Fruit fly (Drosophila melanogaster) S2 (cell line): ENCODE data around the gene dgt6.

Experiments
- CG8478 ChIP-seq: fragments of >200 bp; optimal IDR thresholded peaks from 2 replicates; lab custom pipeline; 2018
- CTCF ChIP-seq, 2 experiments: fragments of >200 bp; optimal IDR thresholded peaks; 2 replicates each; lab custom pipeline; 2018

Gene dgt6

DNA sequence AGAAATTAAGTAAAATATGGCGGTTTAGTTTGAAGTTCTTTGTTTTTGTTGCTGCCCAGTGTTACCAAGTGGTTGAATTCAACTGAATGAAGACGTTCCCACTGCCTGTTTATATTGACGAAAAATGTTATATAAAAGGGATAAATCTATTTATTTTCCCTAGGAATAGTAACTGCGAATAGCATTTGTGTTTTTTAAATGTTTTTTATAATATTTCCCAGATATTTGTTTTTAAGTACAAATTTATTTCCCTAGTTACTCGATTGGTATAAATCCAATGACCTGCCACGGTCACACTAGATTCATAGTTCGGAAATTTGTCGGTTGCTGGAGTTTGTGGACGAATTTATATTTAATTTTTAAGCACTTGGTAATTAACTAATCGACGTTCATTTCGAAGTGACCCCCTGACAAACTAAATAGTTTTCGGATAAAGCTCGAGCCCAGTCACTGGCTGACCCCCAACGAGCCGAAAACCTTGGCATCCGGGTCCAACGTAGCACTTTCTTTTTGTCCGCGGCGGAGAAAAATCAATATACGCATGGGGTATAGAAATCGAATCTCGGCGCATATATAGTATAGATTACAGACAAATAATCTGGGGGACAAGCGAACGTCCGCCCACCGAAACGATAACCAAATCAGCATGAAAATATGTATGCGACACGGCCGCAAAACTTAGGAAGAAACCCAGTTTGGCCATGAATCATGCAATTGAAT, at the start of gene dgt6, which contains the start of gene Vha100-1:
Gene dgt6 (minus strand): TSS at position 71 of the 720 bp plus-strand sequence.
Gene Vha100-1 (plus strand): TSS at position 292 of the 720 bp plus-strand sequence.
- TF ChIP-seq CTCF (optimal IDR thresholded peaks at IDR 0.05; lab: Kevin White, UChicago): peak in 1 of 2 experiments; percentile 31
- no peak for TF ChIP-seq CG8478 (lab: Kevin White, UChicago)

DNA sequence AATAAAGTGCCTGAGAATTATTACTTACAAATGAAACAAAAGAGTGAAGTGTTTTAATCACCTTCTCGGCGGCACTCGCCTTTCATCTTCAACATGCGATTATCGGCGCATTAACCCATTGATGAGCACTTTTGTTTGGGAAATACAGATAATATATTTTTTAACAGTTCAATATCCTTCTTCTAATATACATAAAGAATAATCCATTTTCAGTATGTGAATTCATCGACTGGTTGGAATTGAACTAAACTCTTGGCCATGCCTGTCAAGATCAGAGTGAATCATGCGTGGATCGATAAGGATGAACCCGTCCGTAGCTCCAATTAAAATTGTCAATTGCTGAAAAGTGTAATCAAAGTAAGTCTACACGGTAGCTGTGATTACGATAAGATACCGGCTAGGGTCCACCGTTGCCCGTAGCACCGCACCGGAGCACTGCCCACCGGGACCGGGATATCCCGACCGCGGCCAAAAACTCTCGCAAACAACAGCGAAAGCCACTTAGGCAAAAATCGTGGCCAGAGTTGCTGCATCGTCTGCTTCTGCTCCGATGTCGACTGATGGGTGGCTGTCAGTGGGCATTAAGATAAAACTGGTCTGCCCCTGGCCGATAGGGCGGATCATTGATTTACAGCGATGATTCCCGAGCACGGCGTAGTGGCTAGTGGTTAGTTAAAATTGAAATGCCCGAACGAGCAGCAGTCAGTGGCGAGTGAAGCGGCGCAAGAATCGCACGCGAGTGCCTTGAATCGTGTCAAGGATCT, 34.3 kb upstream of the dgt6 start, which contains the start of gene CG11898:
Gene CG11898 (plus strand): TSS at position 714 of the 764 bp plus-strand sequence.
- TF ChIP-seq CTCF (optimal IDR thresholded peaks at IDR 0.05; lab: Kevin White, UChicago): no peak
- TF ChIP-seq CG8478 (lab: Kevin White, UChicago): no peak

DNA sequence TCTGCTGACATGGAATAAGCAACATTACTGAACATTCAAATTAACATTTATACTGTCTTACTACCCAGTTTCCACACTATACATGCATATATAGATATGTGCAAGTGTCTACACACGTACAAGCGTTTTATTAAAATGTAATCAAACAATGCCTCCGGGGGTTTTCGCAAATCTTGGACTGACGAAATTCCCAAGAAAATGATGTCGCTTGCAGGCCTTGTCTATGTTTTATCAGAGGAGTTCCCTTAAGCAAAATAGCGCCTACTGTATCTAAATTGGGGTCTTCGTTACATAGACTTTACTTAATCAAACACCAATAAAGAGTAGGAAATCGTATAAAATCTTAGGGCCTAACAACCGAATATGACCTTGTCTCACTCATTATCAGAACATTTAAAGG, 28.8 kb upstream of the dgt6 start:
- no peak for TF ChIP-seq CG8478 (lab: Kevin White, UChicago)
- TF ChIP-seq CTCF (optimal IDR thresholded peaks at IDR 0.05; lab: Kevin White, UChicago): no peak

DNA sequence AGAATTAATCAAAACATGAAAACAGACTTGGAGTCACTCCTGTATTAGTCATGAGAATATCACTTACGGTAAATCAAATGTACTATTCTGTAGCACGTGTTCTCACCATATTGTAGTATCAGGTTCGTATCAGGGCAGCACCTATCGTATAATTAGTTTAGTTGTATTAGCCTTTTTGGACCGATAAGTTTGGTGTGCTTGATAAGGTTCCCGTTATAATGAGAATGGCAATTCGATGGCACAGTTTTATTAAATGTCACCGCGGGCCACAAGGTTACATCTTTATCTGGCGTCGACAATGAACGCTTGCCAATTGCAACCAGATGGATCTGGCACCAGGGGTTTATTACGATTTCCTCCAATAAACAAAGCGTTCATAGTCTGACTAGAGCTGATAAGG, 27.9 kb upstream of the dgt6 start:
- no peak for TF ChIP-seq CTCF (optimal IDR thresholded peaks at IDR 0.05; lab: Kevin White, UChicago)
- no peak for TF ChIP-seq CG8478 (lab: Kevin White, UChicago)

DNA sequence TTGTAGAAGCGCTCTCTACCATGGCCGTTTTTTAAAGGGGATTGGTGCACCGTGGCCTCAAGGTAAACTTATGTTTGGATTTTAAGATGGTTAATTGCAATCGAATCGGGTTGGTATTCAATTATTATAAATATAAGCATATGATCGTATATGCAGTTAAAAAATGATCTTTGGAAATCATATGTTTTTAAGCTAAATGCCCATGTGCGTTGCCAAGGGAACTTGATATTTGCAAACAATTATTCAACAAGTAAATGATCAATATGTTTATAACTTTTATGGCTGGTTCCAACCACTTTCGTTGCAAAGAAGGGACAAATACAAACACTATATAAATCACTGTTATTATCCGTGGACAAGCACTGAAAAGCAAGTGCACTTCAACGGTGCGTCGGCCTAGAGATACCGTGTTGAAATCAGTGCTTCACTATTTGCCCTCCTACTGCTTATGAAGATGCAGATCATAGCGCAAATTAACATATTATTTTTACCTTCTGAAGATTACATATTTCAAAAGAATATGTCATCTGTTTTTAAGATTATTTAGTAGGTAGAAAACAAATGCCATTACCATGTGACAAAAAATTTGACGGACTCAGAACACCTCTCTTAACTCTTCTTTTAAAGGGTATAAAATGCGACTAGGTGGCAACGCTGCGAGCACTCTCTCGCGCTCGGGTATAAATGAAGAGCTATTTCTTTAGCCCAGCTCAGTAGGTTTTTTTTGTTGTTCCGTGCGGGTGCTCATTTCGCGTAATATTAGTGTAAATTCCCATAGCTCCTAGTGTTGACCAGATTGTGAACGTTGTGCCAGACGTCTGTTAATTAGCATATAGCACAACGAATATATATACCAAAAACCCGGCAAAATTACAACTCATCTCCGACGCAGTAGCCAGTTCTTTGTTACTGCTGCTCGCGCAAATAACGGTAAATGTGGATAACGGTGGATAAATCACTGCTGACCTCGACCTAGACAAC, 26.9 kb upstream of the dgt6 start, which contains the start of gene rdog:
Gene rdog (plus strand): TSS at position 705 of the 981 bp plus-strand sequence.
- TF ChIP-seq CTCF (optimal IDR thresholded peaks at IDR 0.05; lab: Kevin White, UChicago) (no peak), CG8478 (lab: Kevin White, UChicago) (no peak)

DNA sequence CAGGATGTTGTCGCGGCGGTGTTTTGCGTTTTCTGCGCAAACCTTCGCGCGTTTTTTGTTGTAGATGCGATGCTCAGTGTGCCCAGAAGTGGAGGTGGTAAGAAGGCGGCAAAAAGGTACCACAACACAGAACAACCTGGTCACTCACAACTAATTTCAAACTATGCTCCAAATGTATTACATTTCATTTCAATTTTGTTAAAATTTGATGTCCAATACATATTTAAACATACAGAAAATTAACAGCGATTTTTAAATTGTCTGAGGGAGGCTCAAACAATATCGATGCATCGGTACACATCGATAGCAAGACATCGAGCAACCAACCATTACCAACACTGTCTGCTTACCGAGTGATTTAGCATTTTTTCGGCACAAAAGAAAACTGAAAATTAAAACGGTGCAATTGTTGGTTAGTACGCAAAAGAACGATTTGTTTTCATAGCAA, 22.4 kb upstream of the dgt6 start, which contains the start of the genes Slbp and Rpn2:
Gene Slbp (minus strand): TSS at position 70 of the 448 bp plus-strand sequence.
Gene Rpn2 (plus strand): TSS at position 328 of the 448 bp plus-strand sequence.
- no peak for TF ChIP-seq CTCF (optimal IDR thresholded peaks at IDR 0.05; lab: Kevin White, UChicago)
- no peak for TF ChIP-seq CG8478 (lab: Kevin White, UChicago)

DNA sequence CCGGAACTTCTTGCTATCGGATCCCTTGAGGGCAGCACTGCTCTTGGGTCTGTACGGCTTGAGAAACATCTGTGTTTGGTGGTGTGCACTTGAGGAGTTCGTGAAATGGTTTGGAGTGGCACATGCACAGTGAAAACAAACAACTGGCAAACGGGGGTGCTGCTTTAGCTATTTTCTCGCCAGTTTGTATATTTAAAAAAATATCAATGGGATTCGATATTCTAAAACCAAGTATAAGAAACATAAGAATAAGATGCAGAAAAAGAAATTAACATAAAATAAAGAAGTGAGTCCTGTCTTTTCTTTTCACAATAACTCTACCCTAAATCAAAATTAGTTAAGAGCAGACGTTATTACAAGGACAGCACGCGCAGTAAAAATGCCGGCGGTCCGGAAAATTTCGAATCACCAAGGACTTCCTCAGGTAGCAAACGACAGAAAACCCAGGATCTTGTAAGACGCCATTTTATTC, 20.9 kb upstream of the dgt6 start, which contains the start of gene eIF2D:
Gene eIF2D (minus strand): TSS at position 174 of the 472 bp plus-strand sequence.
- TF ChIP-seq CG8478 (lab: Kevin White, UChicago) (no peak), CTCF (optimal IDR thresholded peaks at IDR 0.05; lab: Kevin White, UChicago) (no peak)

DNA sequence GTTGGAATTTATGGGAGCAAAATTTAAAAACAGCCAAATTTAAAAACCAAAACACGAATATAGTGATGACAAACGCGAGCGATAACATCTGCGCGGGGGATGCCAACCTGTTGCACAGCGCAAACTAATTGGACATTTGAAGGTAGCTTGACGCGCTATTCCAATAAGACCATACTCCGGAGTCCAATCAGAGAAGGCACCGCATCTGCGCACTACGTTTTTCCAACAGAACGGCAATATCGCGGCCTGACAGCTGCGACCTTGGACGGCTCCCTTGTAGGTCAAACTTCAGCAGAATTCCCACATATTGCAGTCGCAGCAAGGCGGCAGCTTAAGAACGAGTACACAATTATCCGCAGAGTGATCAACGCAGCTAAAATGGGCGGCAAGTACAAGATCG, 17.3 kb upstream of the dgt6 start, which contains the start of the genes CG11882 and Pglym78:
Gene CG11882 (minus strand): TSS at position 101 of the 400 bp plus-strand sequence.
Gene Pglym78 (plus strand): TSS at position 177 of the 400 bp plus-strand sequence.
- no peak for TF ChIP-seq CG8478 (lab: Kevin White, UChicago)
- TF ChIP-seq CTCF (optimal IDR thresholded peaks at IDR 0.05; lab: Kevin White, UChicago): peak; percentile 53 to 69

DNA sequence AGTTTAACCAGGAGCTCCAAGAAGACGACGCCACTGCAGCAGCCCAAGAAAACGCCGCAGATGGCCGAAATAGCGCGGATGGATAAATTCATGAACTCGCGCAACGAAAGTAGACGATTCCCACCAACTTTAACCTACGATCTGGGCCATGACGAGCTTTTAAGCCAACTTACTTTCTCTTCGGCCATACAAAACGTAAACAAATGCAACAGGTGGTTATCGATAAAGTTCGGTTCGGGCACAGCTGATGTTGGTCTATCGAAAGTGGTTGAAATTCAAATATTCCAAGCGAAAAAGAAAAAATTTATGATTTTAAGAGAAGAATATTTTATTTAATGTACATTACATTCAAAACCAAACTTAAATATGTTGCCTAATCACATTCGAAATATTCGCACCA, 15.9 kb upstream of the dgt6 start, which contains the start of gene CG14511:
Gene CG14511 (minus strand): TSS at position 184 of the 400 bp plus-strand sequence.
- TF ChIP-seq CG8478 (lab: Kevin White, UChicago) (no peak), CTCF (optimal IDR thresholded peaks at IDR 0.05; lab: Kevin White, UChicago) (no peak)

DNA sequence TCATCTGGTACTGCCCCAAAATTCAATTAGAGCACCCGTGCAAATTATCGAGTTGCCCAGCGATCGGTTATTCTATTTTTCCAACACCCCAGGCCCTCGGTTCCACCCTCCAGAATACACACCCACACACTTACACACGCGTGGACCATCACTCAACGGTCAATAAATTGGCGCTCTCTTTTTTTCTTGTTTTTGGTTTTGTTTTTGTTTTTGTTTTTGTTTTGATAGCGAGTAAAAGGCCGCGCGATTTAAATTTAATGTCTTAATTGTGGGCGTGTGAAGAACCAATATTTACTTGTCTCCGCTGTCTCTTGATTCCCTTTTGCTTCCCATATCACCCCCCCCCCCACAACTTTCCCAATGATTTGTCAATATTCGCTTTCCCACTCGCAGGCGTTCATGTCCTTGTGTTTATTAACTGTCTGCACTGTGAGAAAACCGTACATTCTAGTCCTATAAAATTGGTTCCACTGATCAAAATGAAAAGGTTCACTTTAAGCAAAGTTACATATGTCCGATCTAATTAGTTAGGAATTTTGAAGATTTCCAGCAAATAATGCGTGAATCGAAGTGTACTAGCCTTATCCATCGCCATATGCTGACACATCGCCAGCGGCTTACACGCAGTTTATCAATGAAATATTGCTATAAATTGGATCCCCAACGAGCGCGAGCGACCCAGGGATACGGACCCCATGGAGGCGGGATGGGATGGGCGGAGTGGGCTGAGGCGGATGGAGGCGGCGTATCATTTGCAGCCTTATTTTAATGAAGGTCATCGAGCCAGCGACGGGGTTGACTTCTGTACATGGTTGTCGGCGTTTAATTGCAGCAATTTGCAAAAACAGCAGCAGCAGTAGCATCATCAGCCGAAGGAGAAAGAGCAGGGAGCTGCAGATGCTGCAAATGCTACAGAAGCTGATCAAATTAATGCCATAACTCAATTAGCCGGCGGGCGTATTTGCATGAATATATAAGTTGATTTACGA, 9.3 kb upstream of the dgt6 start:
- TF ChIP-seq CG8478 (lab: Kevin White, UChicago): no peak
- TF ChIP-seq CTCF (optimal IDR thresholded peaks at IDR 0.05; lab: Kevin White, UChicago): no peak

DNA sequence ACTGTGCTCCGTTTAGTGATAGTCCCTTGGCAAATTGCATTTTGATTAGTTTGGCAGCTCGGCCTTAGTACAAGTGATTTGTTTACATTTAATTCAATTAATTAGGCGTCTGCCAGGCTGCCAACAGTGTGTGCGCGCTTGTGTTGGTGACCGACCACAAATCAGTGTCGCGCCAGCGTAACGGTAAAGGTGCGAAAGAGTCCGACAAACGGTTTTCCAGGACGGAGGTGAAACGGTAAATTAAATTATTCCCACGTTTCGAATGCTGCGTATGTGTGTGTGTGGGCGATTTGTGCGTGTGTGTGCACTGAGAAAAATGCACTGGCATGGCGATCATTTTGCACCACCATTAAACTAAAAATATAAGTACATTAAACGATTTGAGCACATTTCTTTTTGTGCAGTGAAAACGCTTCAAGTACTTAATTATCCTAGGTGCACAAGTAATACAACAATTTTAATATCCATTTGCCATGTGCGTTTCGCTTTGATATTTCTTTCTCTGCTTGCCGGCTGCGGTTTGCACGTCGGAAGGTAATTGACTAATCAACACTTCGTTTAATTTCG, 8.3 kb upstream of the dgt6 start:
- TF ChIP-seq CG8478 (lab: Kevin White, UChicago) (no peak), CTCF (optimal IDR thresholded peaks at IDR 0.05; lab: Kevin White, UChicago) (no peak)

DNA sequence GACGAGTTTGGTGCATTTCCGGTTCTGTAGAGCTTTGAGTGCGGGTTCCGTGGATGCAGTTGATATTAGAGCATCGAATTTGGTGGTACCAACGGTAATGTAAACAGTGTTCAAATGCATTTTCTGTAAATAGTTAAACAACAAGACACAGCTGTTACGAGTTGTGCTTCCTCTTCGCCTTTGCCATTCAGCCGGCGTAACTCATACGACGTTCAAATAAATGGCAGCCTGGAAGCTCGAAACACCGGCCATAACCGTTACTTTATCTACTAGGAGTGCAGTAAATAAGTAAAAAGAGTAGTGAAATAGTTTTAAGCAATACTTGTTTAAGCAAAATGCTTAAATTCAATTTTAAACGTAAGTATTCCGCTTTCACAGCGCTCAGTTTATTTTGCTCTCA, 7.6 kb upstream of the dgt6 start, which contains the start of the genes Alg13 and superdeath:
Gene Alg13 (minus strand): TSS at position 167 of the 400 bp plus-strand sequence.
Gene superdeath (plus strand): TSS at position 256 of the 400 bp plus-strand sequence.
- TF ChIP-seq CG8478 (lab: Kevin White, UChicago) (no peak), CTCF (optimal IDR thresholded peaks at IDR 0.05; lab: Kevin White, UChicago) (no peak)
